Worm (Caenorhabditis elegans) whole organism, young adult: ENCODE data around the gene sri-31.

ENCODE experiments used
- F55B11.4 ChIP-seq: sonication (generic microtip); optimal IDR thresholded peaks from 2 replicates; lab custom pipeline; 2016; ENCODE audit warnings: missing compliant biosample characterization, missing genetic modification characterization, borderline replicate concordance; ENCODE audit not compliant: insufficient read depth
- Y56A3A.18 ChIP-seq: fragments of 200-800 bp; sonication (Bioruptor generic); IDR thresholded peaks from 2 replicates; pipeline ENCODE4 v1.3.6; 2022; ENCODE audit warnings: missing genetic modification reagents, missing genetic modification characterization, missing compliant biosample characterization
- Y67H2A.10 ChIP-seq: fragments of 200-800 bp; sonication (Bioruptor generic); conservative IDR thresholded peaks from 2 replicates; pipeline ENCODE4 v1.3.6; 2022; ENCODE audit warnings: missing genetic modification reagents, missing genetic modification characterization, missing compliant biosample characterization
- Y79H2A.3 ChIP-seq: fragments of 200-800 bp; sonication (Bioruptor generic); conservative IDR thresholded peaks from 2 replicates; pipeline ENCODE4 v1.3.6; 2022; ENCODE audit warnings: missing genetic modification reagents, missing genetic modification characterization, missing compliant biosample characterization
- cebp-1 ChIP-seq, 2 experiments: fragments of 200-800 bp in 1 of 2; sonication (Bioruptor generic) in 1 of 2; sonication (generic microtip) in 1 of 2; IDR thresholded peaks in 1 of 2; optimal IDR thresholded peaks in 1 of 2; 2 replicates each; pipeline versions ENCODE4 v1.3.6 to Lab custom; 2017 to 2022; ENCODE audit warnings: missing compliant biosample characterization in 2 of 2, missing genetic modification characterization in 2 of 2, mild to moderate bottlenecking in 1 of 2, missing genetic modification reagents in 1 of 2, moderate library complexity in 1 of 2
- cebp-2 ChIP-seq: fragments of 200-800 bp; sonication (Bioruptor generic); IDR thresholded peaks from 2 replicates; pipeline ENCODE4 v1.3.6; 2022; ENCODE audit warnings: missing genetic modification characterization, missing compliant biosample characterization
- efl-1 ChIP-seq: fragments of 150-350 bp; optimal IDR thresholded peaks from 2 replicates; lab custom pipeline; 2014; ENCODE audit warnings: missing biosample characterization, missing genetic modification reagents, missing genetic modification characterization
- him-1 ChIP-seq: sonication (generic microtip); optimal IDR thresholded peaks from 2 replicates; lab custom pipeline; 2016; ENCODE audit warnings: missing genotype, missing genetic modification reagents, missing genetic modification characterization, missing compliant biosample characterization
- hsf-1 ChIP-seq: fragments of 200-800 bp; sonication (Bioruptor generic); IDR thresholded peaks from 2 replicates; pipeline ENCODE4 v1.3.6; 2022; ENCODE audit warnings: missing genetic modification reagents, missing genetic modification characterization, missing compliant biosample characterization
- nhr-27 ChIP-seq: fragments of 200-800 bp; sonication (Bioruptor generic); optimal IDR thresholded peaks from 2 replicates; lab custom pipeline; 2018; ENCODE audit warnings: mild to moderate bottlenecking, missing genetic modification characterization, moderate library complexity, missing compliant biosample characterization
- somi-1 ChIP-seq: fragments of 200-800 bp; sonication (Bioruptor generic); optimal IDR thresholded peaks from 2 replicates; lab custom pipeline; 2018; ENCODE audit warnings: mild to moderate bottlenecking, missing genetic modification characterization, missing compliant biosample characterization
- tlf-1 ChIP-seq: fragments of 200-800 bp; sonication (Bioruptor generic); optimal IDR thresholded peaks from 2 replicates; lab custom pipeline; 2018; ENCODE audit warnings: mild to moderate bottlenecking, missing genetic modification characterization, missing compliant biosample characterization

DNA sequence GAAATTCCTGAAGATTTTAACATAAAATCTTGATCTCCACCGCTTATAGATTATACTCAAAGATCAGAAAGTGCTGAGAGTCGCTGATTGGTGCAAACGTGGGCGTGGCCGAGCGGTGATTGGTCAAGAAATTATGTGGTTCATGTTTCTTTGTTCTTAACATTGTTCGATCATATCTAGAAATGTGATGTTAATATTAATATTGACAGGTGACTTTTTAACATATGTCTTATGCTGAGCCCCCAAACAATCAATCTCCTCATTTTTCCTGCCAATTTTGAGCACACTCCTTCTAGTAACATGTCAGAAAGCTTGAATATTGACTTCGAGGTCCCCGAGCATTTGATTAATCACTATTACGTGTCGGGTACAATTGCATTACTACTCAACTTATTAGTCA is 6.8 kb upstream of the sri-31 start, which contains the start of gene sri-29:
- no peak for TF ChIP-seq him-1 (tag; lab: Kevin White, UChicago)
- no peak for TF ChIP-seq cebp-1 (GFP tag; IDR thresholded peaks at IDR 0.05; lab: Robert Waterston, UW)
- TF ChIP-seq cebp-1 (tag; optimal IDR thresholded peaks at IDR 0.05; lab: Kevin White, UChicago) = no peak
- no peak for TF ChIP-seq cebp-2 (GFP tag; lab: Robert Waterston, UW)
- TF ChIP-seq efl-1 (GFP tag; lab: Kevin White, UChicago) = no peak
- TF ChIP-seq Y79H2A.3 (GFP tag; lab: Robert Waterston, UW) = no peak
- TF ChIP-seq hsf-1 (GFP tag; lab: Robert Waterston, UW) = no peak
- TF ChIP-seq nhr-27 = no peak
- TF ChIP-seq tlf-1 = no peak
- no peak for TF ChIP-seq somi-1 (GFP tag; lab: Kevin White, UChicago)
- TF ChIP-seq F55B11.4 (tag; lab: Kevin White, UChicago) = no peak
- no peak for TF ChIP-seq Y56A3A.18
- no peak for TF ChIP-seq Y67H2A.10 (GFP tag; lab: Robert Waterston, UW)
